Worm (Caenorhabditis elegans) whole organism, L4 larva: ENCODE data around the gene ave-1.

Source experiments
- D1046.2 ChIP-seq: fragments of 200-800 bp; sonication (Bioruptor generic); IDR thresholded peaks from 2 replicates; pipeline ENCODE4 v1.3.6; 2022; ENCODE audit warnings: missing genetic modification characterization, missing compliant biosample characterization
- F26F4.8 ChIP-seq: fragments of 200-800 bp; sonication (Bioruptor generic); conservative IDR thresholded peaks from 2 replicates; pipeline ENCODE4 v1.3.6; 2022; ENCODE audit warnings: missing genetic modification characterization, missing compliant biosample characterization
- F49E8.2 ChIP-seq: sonication (generic microtip); optimal IDR thresholded peaks from 2 replicates; lab custom pipeline; 2016; ENCODE audit warnings: missing compliant biosample characterization, mild to moderate bottlenecking, missing genetic modification characterization, borderline replicate concordance
- T20F7.1 ChIP-seq: fragments of 200-800 bp; sonication (Bioruptor generic); optimal IDR thresholded peaks from 2 replicates; lab custom pipeline; 2018; ENCODE audit warnings: mild to moderate bottlenecking, missing genetic modification characterization, missing compliant biosample characterization
- ZK546.5 ChIP-seq, 2 experiments: sonication (generic microtip); optimal IDR thresholded peaks; 2 replicates each; lab custom pipeline; 2017; ENCODE audit warnings: missing biosample characterization in 2 of 2, missing genetic modification characterization in 2 of 2
- aha-1 ChIP-seq: fragments of 150-350 bp; peaks from one replicate; lab custom pipeline; 2014; ENCODE audit warnings: missing biosample characterization, missing genetic modification characterization
- arid-1 ChIP-seq: fragments of 200-800 bp; sonication (Bioruptor generic); conservative IDR thresholded peaks from 2 replicates; pipeline ENCODE4 v1.3.6; 2022; ENCODE audit warnings: missing genetic modification reagents, missing genetic modification characterization, missing compliant biosample characterization
- ceh-28 ChIP-seq: fragments of 150-350 bp; optimal IDR thresholded peaks from 2 replicates; lab custom pipeline; 2014; ENCODE audit warnings: missing biosample characterization, missing genetic modification reagents, missing genetic modification characterization
- daf-19 ChIP-seq: fragments of 200-800 bp; sonication (Bioruptor generic); conservative IDR thresholded peaks from 2 replicates; pipeline ENCODE4 v1.3.6; 2022; ENCODE audit warnings: missing genetic modification characterization, missing compliant biosample characterization
- dmd-9 ChIP-seq: fragments of 200-800 bp; sonication (Bioruptor generic); IDR thresholded peaks from 2 replicates; pipeline ENCODE4 v1.3.6; 2022; ENCODE audit warnings: missing genetic modification reagents, missing genetic modification characterization, missing compliant biosample characterization
- dpl-1 ChIP-seq: fragments of 150-350 bp; optimal IDR thresholded peaks from 2 replicates; lab custom pipeline; 2014; ENCODE audit warnings: missing biosample characterization, missing genetic modification reagents, missing genetic modification characterization
- dve-1 ChIP-seq: sonication (generic microtip); optimal IDR thresholded peaks from 2 replicates; lab custom pipeline; 2017; ENCODE audit warnings: antibody characterized with exemption, mild to moderate bottlenecking, missing genetic modification characterization, missing compliant biosample characterization; ENCODE audit not compliant: insufficient read depth
- hif-1 ChIP-seq, 2 experiments: sonication (generic microtip); optimal IDR thresholded peaks; 2 replicates each; lab custom pipeline; 2016 to 2017; ENCODE audit warnings: missing compliant biosample characterization in 2 of 2, missing genetic modification characterization in 2 of 2, missing genetic modification reagents in 2 of 2, missing genotype in 2 of 2, mild to moderate bottlenecking in 1 of 2
- hmg-1.1 ChIP-seq: fragments of 200-800 bp; sonication (Bioruptor generic); IDR thresholded peaks from 2 replicates; pipeline ENCODE4 v1.3.6; 2022; ENCODE audit warnings: missing genetic modification reagents, missing genetic modification characterization, missing compliant biosample characterization
- lin-13 ChIP-seq: fragments of 150-350 bp; optimal IDR thresholded peaks from 2 replicates; lab custom pipeline; 2014; ENCODE audit warnings: missing biosample characterization, missing genetic modification reagents, missing genetic modification characterization
- lin-15B ChIP-seq: fragments of 150-350 bp; sonication (generic microtip); optimal IDR thresholded peaks from 3 replicates; lab custom pipeline; 2014; ENCODE audit warnings: missing biosample characterization, missing genetic modification characterization
- lin-38 ChIP-seq: fragments of 200-800 bp; sonication (Bioruptor generic); IDR thresholded peaks from 2 replicates; pipeline ENCODE4 v1.3.6; 2022; ENCODE audit warnings: missing genetic modification reagents, missing genetic modification characterization, missing compliant biosample characterization
- lir-3 ChIP-seq: sonication (generic microtip); optimal IDR thresholded peaks from 2 replicates; lab custom pipeline; 2016; ENCODE audit warnings: mild to moderate bottlenecking, missing genetic modification characterization, missing compliant biosample characterization
- lsy-2 ChIP-seq, 2 experiments: fragments of 150-350 bp in 1 of 2; sonication (generic microtip) in 1 of 2; optimal IDR thresholded peaks; 2 replicates each; lab custom pipeline; 2014 to 2017; ENCODE audit warnings: missing biosample characterization in 2 of 2, missing genetic modification characterization in 2 of 2
- mdl-1 ChIP-seq, 2 experiments: fragments of 150-350 bp in 1 of 2; sonication (generic microtip) in 1 of 2; optimal IDR thresholded peaks; 2 replicates each; lab custom pipeline; 2014 to 2017; ENCODE audit warnings: missing biosample characterization in 2 of 2, missing genetic modification characterization in 2 of 2
- mdt-29 ChIP-seq: fragments of 200-800 bp; sonication (Bioruptor generic); IDR thresholded peaks from 2 replicates; pipeline ENCODE4 v1.3.6; 2022; ENCODE audit warnings: missing genetic modification reagents, missing genetic modification characterization, missing compliant biosample characterization
- mep-1 ChIP-seq: fragments of 150-350 bp; sonication (generic microtip); optimal IDR thresholded peaks from 3 replicates; lab custom pipeline; 2014; ENCODE audit warnings: missing biosample characterization, missing genetic modification characterization
- mes-2 ChIP-seq: sonication (generic microtip); optimal IDR thresholded peaks from 2 replicates; lab custom pipeline; 2016; ENCODE audit warnings: missing genotype, mild to moderate bottlenecking, missing genetic modification characterization, missing compliant biosample characterization; ENCODE audit not compliant: poor library complexity, severe bottlenecking
- mxl-2 ChIP-seq: fragments of 200-800 bp; sonication (Bioruptor generic); conservative IDR thresholded peaks from 2 replicates; pipeline ENCODE4 v1.3.6; 2022; ENCODE audit warnings: missing genetic modification reagents, missing genetic modification characterization, missing compliant biosample characterization
- nhr-102 ChIP-seq: sonication (generic microtip); optimal IDR thresholded peaks from 2 replicates; lab custom pipeline; 2016; ENCODE audit warnings: mild to moderate bottlenecking, missing genetic modification characterization, moderate library complexity, missing compliant biosample characterization
- nhr-237 ChIP-seq: sonication (generic microtip); optimal IDR thresholded peaks from 2 replicates; lab custom pipeline; 2017; ENCODE audit warnings: missing biosample characterization, missing genetic modification characterization
- nhr-48 ChIP-seq: sonication (generic microtip); optimal IDR thresholded peaks from 2 replicates; lab custom pipeline; 2016; ENCODE audit warnings: mild to moderate bottlenecking, missing genetic modification characterization, missing compliant biosample characterization
- nhr-6 ChIP-seq: fragments of 150-350 bp; optimal IDR thresholded peaks from 2 replicates; lab custom pipeline; 2014; ENCODE audit warnings: missing biosample characterization, missing genetic modification characterization
- nhr-77 ChIP-seq: fragments of 150-350 bp; optimal IDR thresholded peaks from 2 replicates; lab custom pipeline; 2014; ENCODE audit warnings: missing biosample characterization, missing genetic modification characterization
- pha-4 ChIP-seq, 2 experiments: fragments of 150-350 bp in 1 of 2; fragments of 200-800 bp in 1 of 2; sonication (Bioruptor generic) in 1 of 2; IDR thresholded peaks in 1 of 2; optimal IDR thresholded peaks in 1 of 2; 2 replicates each; pipeline versions ENCODE4 v1.3.6 to Lab custom; 2014 to 2022; ENCODE audit warnings: missing genetic modification characterization in 2 of 2, missing genetic modification reagents in 2 of 2, missing biosample characterization in 1 of 2, missing compliant biosample characterization in 1 of 2
- saeg-2 ChIP-seq: fragments of 200-800 bp; sonication (Bioruptor generic); IDR thresholded peaks from 2 replicates; pipeline ENCODE4 v1.3.6; 2022; ENCODE audit warnings: missing genetic modification reagents, missing genetic modification characterization, missing compliant biosample characterization
- snpc-4 ChIP-seq: fragments of 150-350 bp; optimal IDR thresholded peaks from 2 replicates; lab custom pipeline; 2014; ENCODE audit warnings: missing biosample characterization, missing genetic modification characterization
- tra-1 ChIP-seq: fragments of 200-800 bp; sonication (Bioruptor generic); IDR thresholded peaks from 2 replicates; pipeline ENCODE4 v1.3.6; 2022; ENCODE audit warnings: missing genetic modification reagents, missing genetic modification characterization, missing compliant biosample characterization
- unc-62 ChIP-seq, 3 experiments: fragments of 150-350 bp in 1 of 3; sonication (generic microtip); optimal IDR thresholded peaks in 2 of 3; peaks in 1 of 3; 1 replicate in 1 of 3; 2 replicates in 2 of 3; lab custom pipeline; 2014 to 2017; ENCODE audit warnings: missing biosample characterization in 3 of 3, missing genetic modification characterization in 3 of 3, missing genetic modification reagents in 3 of 3, missing genotype in 1 of 3
- vab-7 ChIP-seq: fragments of 200-800 bp; sonication (Bioruptor generic); IDR thresholded peaks from 2 replicates; pipeline ENCODE4 v1.3.6; 2022; ENCODE audit warnings: missing genetic modification reagents, missing genetic modification characterization, missing compliant biosample characterization
- zip-2 ChIP-seq: fragments of 150-350 bp; optimal IDR thresholded peaks from 2 replicates; lab custom pipeline; 2014; ENCODE audit warnings: missing biosample characterization, missing genetic modification characterization

ave-1 gene

DNA sequence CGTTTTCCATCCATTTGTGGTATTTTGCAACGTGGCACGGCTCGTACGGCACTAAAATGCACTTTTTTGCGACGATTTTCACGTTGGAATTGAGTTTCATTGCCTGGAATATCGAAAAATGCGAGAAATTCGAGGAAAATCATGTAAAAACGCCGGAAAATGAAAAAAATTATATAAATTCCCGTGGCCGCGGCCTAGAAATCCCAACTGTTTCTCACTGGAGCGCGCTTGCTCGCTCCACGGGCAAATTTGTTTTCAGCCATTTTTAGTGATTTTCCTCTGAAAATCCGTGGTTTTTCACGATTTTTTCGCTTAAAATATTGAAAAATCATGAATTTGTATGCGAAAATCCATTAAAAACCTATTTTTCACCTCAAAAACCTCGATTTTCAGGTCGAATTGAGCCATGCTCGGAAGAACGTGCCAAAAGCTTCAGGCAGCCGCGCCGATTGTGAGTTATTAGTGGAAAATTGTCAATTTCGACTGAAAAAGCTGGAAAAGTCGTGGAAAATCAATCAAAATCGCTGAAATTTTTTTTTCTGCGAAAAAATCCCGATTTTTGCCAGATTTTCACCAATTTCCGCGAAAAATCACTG is 44.4 kb upstream of the ave-1 start, which contains the start of the genes Y67D2.5 and cisd-3.2:
Gene Y67D2.5 (minus strand): TSS at position 145 of the 596 bp plus-strand sequence.
Gene cisd-3.2 (plus strand): TSS at position 394 of the 596 bp plus-strand sequence.
- no peak for TF ChIP-seq nhr-102 (tag; lab: Kevin White, UChicago)
- no peak for TF ChIP-seq mdl-1 (tag; optimal IDR thresholded peaks at IDR 0.05; lab: Kevin White, UChicago)
- no peak for TF ChIP-seq mdt-29
- TF ChIP-seq F49E8.2 (tag; lab: Kevin White, UChicago): no peak
- TF ChIP-seq dpl-1: peak; percentile 40
- TF ChIP-seq unc-62 (GFP tag; optimal IDR thresholded peaks at IDR 0.05 in 1 of 2; lab: Kevin White, UChicago): peak in 1 of 2 experiments; percentile 86
- TF ChIP-seq unc-62 (tag; optimal IDR thresholded peaks at IDR 0.05; lab: Kevin White, UChicago): no peak
- no peak for TF ChIP-seq snpc-4 (tag; lab: Kevin White, UChicago)
- no peak for TF ChIP-seq mxl-2
- TF ChIP-seq tra-1 (GFP tag; lab: Robert Waterston, UW): no peak
- TF ChIP-seq ceh-28 (tag; lab: Kevin White, UChicago): no peak
- TF ChIP-seq lin-38: peak; percentile 92
- no peak for TF ChIP-seq T20F7.1
- peak; percentile 21 for TF ChIP-seq lin-13 (GFP tag; lab: Kevin White, UChicago)
- no peak for TF ChIP-seq nhr-237 (tag; lab: Kevin White, UChicago)
- TF ChIP-seq mes-2: peak; percentile 92
- peak; percentile 94 for TF ChIP-seq aha-1
- TF ChIP-seq D1046.2: no peak
- no peak for TF ChIP-seq nhr-48 (tag; lab: Kevin White, UChicago)
- TF ChIP-seq zip-2 (tag; lab: Kevin White, UChicago): no peak
- TF ChIP-seq hif-1 (tag; optimal IDR thresholded peaks at IDR 0.05; lab: Kevin White, UChicago): peak in 1 of 2 experiments; percentile 54
- TF ChIP-seq arid-1 (GFP tag; lab: Robert Waterston, UW): no peak
- TF ChIP-seq lsy-2 (tag; optimal IDR thresholded peaks at IDR 0.05; lab: Kevin White, UChicago): peak in 1 of 2 experiments; percentile 37
- TF ChIP-seq, all 104 proteins: peak for 8

- TF ChIP-seq arid-1 (GFP tag; lab: Robert Waterston, UW) (no peak), saeg-2 (no peak), unc-62 (GFP tag; optimal IDR thresholded peaks at IDR 0.05 in 1 of 2; lab: Kevin White, UChicago) (peak in 1 of 2 experiments; percentile 53), unc-62 (tag; optimal IDR thresholded peaks at IDR 0.05; lab: Kevin White, UChicago) (no peak)
- TF ChIP-seq, all 104 proteins: peak for 1
Measured at ce11 chrIII:1539366-1539765, 43.6 kb upstream of the ave-1 start.

ce11 chrIII:1534431-1534830 is 38.7 kb upstream of the ave-1 start:
- peak; percentile 80 for TF ChIP-seq lin-38
- TF ChIP-seq pha-4 (GFP tag; IDR thresholded peaks at IDR 0.05; lab: Robert Waterston, UW): no peak
- no peak for TF ChIP-seq pha-4 (tag; optimal IDR thresholded peaks at IDR 0.05; lab: Kevin White, UChicago)

ce11 chrIII:1533615-1534014 is 37.8 kb upstream of the ave-1 start, which contains the start of gene mtg-1:
Gene mtg-1, plus strand, starts transcription at chrIII:1533774.
- TF ChIP-seq lin-13 (GFP tag; lab: Kevin White, UChicago) (peak; percentile 46), dpl-1 (peak; percentile 23), lsy-2 (tag; optimal IDR thresholded peaks at IDR 0.05; lab: Kevin White, UChicago) (peak in 1 of 2 experiments; percentile 65), vab-7 (GFP tag; lab: Robert Waterston, UW) (no peak), lin-38 (peak; percentile 97), mes-2 (peak; percentile 70)
- TF ChIP-seq, all 104 proteins: peak for 5

DNA sequence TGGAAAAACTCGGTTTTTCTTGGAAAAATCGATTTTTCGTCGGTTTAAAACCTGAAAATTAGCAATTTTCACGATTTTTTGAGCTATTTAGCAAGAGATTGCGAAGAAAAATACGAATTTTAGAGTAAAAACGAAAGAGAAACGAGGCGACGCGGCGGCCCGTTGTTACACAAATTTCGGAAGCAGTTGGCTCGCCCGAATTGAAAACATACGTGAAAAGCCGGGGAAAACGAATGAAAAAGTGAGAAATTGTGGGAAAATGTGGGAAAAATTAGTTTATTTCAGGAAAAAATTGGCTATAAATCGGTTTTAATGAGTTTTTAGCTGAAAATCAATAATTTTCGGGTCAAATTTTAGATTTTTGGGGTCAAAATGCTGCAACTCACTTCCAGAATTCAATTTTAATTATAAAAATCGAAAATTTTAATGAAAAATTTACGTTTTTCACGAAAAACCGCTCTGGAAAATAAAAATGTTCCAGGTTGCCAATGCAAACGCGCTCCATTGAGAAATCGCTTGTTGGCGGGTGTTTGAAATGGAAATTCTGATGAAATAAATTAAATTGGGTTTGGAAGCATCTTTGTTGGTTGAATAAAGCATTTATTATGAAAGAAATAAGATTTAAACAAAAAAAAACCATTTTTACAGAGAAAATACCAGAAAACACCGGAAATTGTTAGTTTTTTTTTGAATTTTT is 37.1 kb upstream of the ave-1 start, which contains the start of gene snf-6:
Gene snf-6 (minus strand): TSS at position 51 of the 697 bp plus-strand sequence.
- TF ChIP-seq F26F4.8 (GFP tag; lab: Robert Waterston, UW) (no peak), daf-19 (GFP tag; lab: Robert Waterston, UW) (no peak), lin-13 (GFP tag; lab: Kevin White, UChicago) (peak; percentile 52), mes-2 (peak; percentile 61), lin-38 (peak; percentile 96), lin-15B (tag; lab: Kevin White, UChicago) (no peak), nhr-6 (tag; lab: Kevin White, UChicago) (peak; percentile 15), dmd-9 (GFP tag; lab: Robert Waterston, UW) (no peak), lsy-2 (tag; optimal IDR thresholded peaks at IDR 0.05; lab: Kevin White, UChicago) (peak in 1 of 2 experiments; percentile 55), dve-1 (tag; lab: Kevin White, UChicago) (peak; percentile 32), hmg-1.1 (GFP tag; lab: Robert Waterston, UW) (0 out of 2 replicates have a peak, but pooled peaks have one; percentile 11), dpl-1 (peak; percentile 87), ZK546.5 (tag; optimal IDR thresholded peaks at IDR 0.05; lab: Kevin White, UChicago) (no peak), lir-3 (tag; lab: Kevin White, UChicago) (no peak), ceh-28 (tag; lab: Kevin White, UChicago) (no peak), mep-1 (peak; percentile 16), nhr-77 (peak; percentile 10)
